Worm (Caenorhabditis elegans): Measurements from ENCODE around the gene str-172.

str-172 gene

DNA sequence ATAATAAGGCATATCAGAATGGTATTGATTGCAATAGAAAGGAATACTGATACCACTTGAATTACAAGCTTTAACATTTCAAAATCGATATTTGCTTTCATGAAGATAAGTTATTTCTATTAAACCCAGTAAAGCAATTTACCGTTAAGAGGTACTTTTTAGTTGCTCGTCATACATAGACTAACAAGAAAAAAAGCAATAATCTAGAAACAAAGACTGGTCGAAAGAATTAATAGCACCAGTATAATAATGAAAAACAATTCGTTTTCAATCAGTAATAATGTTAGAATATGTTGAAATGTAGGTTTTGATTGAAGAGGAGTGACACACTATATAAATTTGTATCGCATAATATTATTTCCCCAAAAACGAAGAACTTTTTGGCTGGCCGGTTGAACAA is 3.0 kb upstream of the str-172 start, which contains the start of gene str-175:
str-175 (minus strand) TSS at position 101 of the 400 bp plus-strand sequence.
- no peak for TF ChIP-seq W03F9.2 (tag; optimal IDR thresholded peaks at IDR 0.05)
- no peak for TF ChIP-seq dao-5 (tag; optimal IDR thresholded peaks at IDR 0.05)
- TF ChIP-seq him-1 (tag; optimal IDR thresholded peaks at IDR 0.05): no peak

DNA sequence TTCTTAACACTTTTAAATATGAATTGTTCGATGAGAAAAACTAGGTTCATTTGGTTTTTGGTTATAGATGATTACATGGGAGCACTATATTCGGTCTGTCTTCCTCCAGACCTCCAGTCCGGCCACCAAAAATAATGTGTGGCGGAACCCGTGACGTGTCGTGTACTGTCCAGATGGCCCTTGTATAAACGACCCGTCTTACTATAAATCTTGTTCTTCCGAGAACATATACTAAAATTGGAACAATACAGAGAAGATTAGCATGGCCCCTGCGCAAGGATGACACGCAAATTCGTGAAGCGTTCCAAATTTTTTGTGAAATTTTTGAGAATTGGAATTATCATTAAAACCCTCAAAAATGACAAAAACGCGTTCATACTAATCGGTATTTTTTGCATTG is 911 bp downstream of the str-172 start:
- no peak for TF ChIP-seq him-1 (tag; optimal IDR thresholded peaks at IDR 0.05)
- TF ChIP-seq dao-5 (tag; optimal IDR thresholded peaks at IDR 0.05): no peak
- no peak for TF ChIP-seq W03F9.2 (tag; optimal IDR thresholded peaks at IDR 0.05)

DNA sequence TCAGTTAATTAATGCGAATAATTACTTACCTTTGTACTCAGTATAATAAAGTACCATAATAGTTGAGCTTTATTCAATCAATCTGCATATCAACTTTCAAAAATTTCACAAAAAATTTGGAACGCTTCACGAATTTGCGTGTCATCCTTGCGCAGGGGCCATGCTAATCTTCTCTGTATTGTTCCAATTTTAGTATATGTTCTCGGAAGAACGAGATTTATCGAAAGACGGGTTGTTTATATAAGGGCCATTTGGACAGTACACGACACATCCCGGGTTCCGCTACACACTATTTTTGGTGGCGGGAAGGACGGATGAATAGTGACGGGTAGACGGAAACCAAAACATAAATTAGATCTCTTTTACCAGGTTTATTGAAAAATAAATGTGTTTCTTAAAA is 3.0 kb downstream of the str-172 start:
- TF ChIP-seq W03F9.2 (tag; optimal IDR thresholded peaks at IDR 0.05) (no peak), him-1 (tag; optimal IDR thresholded peaks at IDR 0.05) (no peak), dao-5 (tag; optimal IDR thresholded peaks at IDR 0.05) (no peak)

DNA sequence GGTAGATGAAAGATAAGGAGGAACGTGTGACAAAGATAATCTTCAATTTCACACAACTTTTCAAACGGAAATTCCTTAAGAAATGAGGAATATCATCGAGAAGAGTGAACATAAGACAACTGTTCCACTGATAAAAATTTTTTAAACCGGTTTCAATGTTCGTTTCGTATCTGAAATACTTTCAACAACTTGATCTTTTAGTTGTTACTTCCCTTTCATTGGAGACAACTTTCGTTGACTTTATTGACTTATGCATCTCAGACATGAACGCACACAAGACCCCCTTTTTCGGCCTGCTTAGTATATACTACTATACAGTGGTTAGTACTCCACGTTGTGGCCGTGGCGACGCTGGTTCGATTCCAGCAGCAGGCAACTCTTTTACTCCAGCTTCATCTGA is 6.1 kb downstream of the str-172 start, which contains the start of the genes Y17G9A.4 and str-173:
Y17G9A.4 (minus strand) TSS at position 101 of the 400 bp plus-strand sequence.
str-173 (plus strand) TSS at position 325 of the 400 bp plus-strand sequence.
- TF ChIP-seq dao-5 (tag; optimal IDR thresholded peaks at IDR 0.05) (no peak), him-1 (tag; optimal IDR thresholded peaks at IDR 0.05) (no peak), W03F9.2 (tag; optimal IDR thresholded peaks at IDR 0.05) (no peak)

DNA sequence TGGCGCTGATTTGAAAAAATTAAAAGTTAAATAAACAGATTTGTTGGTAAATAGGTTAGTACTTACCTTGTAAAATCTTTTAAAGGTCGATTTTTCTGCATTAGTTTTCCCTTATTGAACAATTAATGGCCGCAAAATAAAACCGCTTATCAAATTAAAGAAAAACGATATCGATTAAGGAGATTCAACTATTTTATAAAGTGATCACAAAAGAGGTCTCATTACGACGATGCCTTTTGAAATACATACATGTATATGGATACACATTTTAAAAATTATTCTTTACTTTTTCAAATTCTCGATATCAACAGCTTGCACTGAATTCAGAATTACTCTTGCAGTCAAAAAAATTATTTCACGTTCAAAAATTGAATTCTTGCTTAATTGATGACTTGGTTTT is 8.9 kb downstream of the str-172 start, which contains the start of gene Y17G9A.3:
Y17G9A.3 (minus strand) TSS at position 101 of the 400 bp plus-strand sequence.
- TF ChIP-seq dao-5 (tag; optimal IDR thresholded peaks at IDR 0.05) (no peak), him-1 (tag; optimal IDR thresholded peaks at IDR 0.05) (no peak), W03F9.2 (tag; optimal IDR thresholded peaks at IDR 0.05) (no peak)

DNA sequence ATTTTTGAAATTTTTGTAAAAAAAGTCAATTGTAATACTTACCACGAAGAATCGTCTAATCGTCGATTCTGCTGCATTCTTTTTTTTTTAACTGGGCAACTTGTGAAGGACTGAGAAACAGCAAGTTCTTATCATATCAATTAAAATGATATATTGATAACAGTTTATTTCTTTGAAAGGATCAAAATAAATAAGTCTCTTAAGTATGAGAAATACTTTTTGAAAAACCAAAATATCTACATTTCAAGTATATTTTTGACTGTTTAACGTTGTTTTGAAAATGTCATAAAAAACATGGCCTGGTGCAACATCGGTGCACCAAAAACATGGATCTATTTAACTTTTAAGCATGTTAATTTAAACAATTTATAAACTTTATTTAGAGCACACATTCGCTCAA is 11.3 kb downstream of the str-172 start, which contains the start of gene Y17G9A.2:
Y17G9A.2 (minus strand) TSS at position 101 of the 400 bp plus-strand sequence.
- TF ChIP-seq W03F9.2 (tag; optimal IDR thresholded peaks at IDR 0.05): no peak
- no peak for TF ChIP-seq him-1 (tag; optimal IDR thresholded peaks at IDR 0.05)

DNA sequence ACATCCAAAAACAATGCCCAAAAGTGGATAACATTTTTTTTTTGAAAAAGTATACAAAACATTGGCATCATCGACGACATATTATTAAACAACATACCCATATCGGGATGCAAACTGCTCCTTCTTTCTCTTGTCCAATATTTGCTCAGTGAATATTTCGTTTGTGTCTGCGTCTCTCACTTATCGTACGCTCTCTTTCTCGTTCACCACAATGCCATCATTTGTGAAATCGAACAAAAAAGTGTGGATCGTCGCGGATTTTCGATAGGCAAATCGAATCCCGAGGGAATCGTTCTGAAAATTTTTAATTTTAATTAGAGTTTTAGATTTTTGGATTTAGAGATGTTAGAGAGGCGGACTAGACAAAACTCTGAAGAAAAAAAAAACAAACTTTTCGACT is 20.7 kb downstream of the str-172 start, which contains the start of gene tat-2:
tat-2 (minus strand) TSS at position 101 of the 400 bp plus-strand sequence.
- TF ChIP-seq W03F9.2 (tag; optimal IDR thresholded peaks at IDR 0.05): no peak
- no peak for TF ChIP-seq him-1 (tag; optimal IDR thresholded peaks at IDR 0.05)
- no peak for TF ChIP-seq dao-5 (tag; optimal IDR thresholded peaks at IDR 0.05)

DNA sequence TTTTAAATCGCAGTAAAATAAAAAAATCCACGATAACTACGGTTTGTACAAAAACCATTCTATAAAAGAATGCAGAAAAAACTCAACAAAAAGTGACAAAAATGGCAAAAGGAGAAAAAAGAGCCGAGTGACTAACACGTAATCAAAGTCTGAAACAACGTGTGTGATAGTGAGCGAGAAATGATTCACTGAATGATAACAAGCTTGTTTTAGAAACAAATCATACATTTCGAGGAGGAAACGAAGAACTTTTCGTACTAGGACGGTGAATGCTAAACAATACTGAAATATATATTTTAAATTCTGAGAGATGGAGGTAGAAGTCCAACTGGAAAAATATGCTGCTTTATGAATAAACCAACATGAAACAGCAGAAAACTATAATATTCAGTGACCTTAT is 25.5 kb downstream of the str-172 start:
- TF ChIP-seq dao-5 (tag; optimal IDR thresholded peaks at IDR 0.05) (no peak), him-1 (tag; optimal IDR thresholded peaks at IDR 0.05) (no peak), W03F9.2 (tag; optimal IDR thresholded peaks at IDR 0.05) (no peak)

DNA sequence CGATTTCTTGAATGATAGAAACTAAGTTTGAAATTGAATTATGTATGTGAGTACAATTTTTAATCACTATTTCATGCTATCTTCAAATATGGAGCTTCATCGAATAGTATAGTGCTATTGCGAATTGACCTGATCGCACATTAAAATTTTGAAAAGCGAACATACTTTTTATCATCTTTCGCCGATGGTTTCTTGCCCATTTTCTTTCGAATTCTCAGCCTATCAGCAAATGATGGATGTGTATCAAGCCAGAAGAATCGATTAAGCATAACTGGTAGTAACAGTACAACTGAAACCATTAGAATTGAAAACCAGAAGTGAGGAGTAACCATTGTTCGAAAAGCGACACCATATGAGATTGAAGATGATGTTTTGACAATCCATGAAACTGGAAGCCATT is 37.9 kb downstream of the str-172 start:
- TF ChIP-seq dao-5 (tag; optimal IDR thresholded peaks at IDR 0.05) (no peak), him-1 (tag; optimal IDR thresholded peaks at IDR 0.05) (no peak), W03F9.2 (tag; optimal IDR thresholded peaks at IDR 0.05) (no peak)

DNA sequence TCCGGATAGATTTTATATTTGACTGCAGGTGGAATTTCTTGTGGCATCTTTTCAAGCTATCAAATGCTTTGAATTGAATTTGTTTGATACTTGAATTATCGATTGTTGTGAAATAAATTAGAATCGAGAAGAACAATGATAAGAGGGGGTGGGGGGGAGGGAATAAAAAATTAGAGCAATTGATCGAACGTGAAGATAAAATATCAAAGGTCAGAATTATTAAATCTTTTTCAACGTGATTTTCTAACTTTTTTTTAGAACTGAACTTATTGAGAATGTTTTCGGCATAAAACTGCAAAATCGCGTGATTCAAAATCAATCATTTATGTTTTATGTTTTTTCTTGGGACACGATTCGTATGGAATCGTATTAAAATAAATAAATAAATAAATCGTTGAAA is 40.3 kb downstream of the str-172 start, which contains the start of gene mpz-4:
mpz-4 (minus strand) TSS at position 101 of the 400 bp plus-strand sequence.
- TF ChIP-seq W03F9.2 (tag; optimal IDR thresholded peaks at IDR 0.05): no peak
- TF ChIP-seq dao-5 (tag; optimal IDR thresholded peaks at IDR 0.05): no peak
- TF ChIP-seq him-1 (tag; optimal IDR thresholded peaks at IDR 0.05): no peak

DNA sequence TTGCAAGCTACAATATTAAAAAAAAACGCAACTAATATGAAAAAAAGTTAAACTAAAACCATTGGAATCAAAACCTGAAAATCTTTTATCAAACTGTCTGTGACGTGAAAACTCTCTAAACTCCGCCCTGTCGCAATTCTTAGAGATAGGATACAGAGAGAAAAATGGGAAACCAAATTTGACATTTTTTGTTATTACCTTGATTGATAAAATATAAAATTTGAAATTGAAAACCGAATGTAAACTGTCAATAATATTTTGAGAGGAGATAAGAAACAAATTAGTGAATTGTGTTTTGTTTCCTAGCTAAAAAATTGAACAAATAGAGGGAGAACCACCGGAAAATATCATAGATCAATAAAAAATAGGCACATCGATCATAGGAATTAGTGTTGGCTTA is 45.7 kb downstream of the str-172 start:
- no peak for TF ChIP-seq W03F9.2 (tag; optimal IDR thresholded peaks at IDR 0.05)
- TF ChIP-seq dao-5 (tag; optimal IDR thresholded peaks at IDR 0.05): no peak
- no peak for TF ChIP-seq him-1 (tag; optimal IDR thresholded peaks at IDR 0.05)

DNA sequence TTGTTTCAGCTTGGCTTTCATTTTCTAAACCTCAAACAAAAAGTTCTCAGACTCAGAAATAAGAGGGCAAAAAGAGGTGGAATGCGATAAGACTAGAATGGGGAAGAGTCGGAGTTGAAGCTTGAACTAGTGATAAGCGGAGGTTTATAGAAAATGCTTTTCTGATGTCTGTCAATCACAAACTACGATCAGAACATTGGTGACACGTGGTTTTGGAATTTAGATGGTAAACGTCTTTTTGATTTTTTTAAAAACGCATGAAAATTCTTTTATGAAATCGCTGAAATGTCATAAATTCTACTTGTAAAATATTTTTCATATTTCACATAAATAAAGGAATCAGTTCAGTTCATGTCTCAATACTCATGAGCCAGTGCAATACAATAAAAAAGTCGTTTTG is 46.5 kb downstream of the str-172 start, which contains the start of gene H06H21.8:
H06H21.8 (minus strand) TSS at position 78 of the 400 bp plus-strand sequence.
- TF ChIP-seq dao-5 (tag; optimal IDR thresholded peaks at IDR 0.05) (no peak), W03F9.2 (tag; optimal IDR thresholded peaks at IDR 0.05) (no peak), him-1 (tag; optimal IDR thresholded peaks at IDR 0.05) (no peak)

All from whole organism, L4/young adult.